Worm (Caenorhabditis elegans): ENCODE results near the gene imp-2.
A peak's percentile ranks its signal among the peaks of the same experiment; 100 is the strongest.

Gene imp-2

ce11 chrIV:11145929-11146339, 27.2 kb upstream of the imp-2 start:
- TF ChIP-seq efl-1 (optimal IDR thresholded peaks at IDR 0.05), result no peak
- TF ChIP-seq efl-1 (GFP tag; optimal IDR thresholded peaks at IDR 0.05 in 1 of 2), result peak; percentile 50 to 92
- peak in 1 of 3 experiments; percentile 35 for TF ChIP-seq dpl-1 (GFP tag; optimal IDR thresholded peaks at IDR 0.05)
- TF ChIP-seq rnt-1 (tag; optimal IDR thresholded peaks at IDR 0.05), result no peak
- TF ChIP-seq lin-35 (GFP tag; optimal IDR thresholded peaks at IDR 0.05), result peak in 1 of 2 experiments; percentile 20

ce11 chrIV:11143228-11143444, 24.4 kb upstream of the imp-2 start, which contains the start of gene F01G4.4:
Gene F01G4.4 (plus strand): TSS chrIV:11143345.
- TF ChIP-seq ztf-4 (tag; optimal IDR thresholded peaks at IDR 0.05) (no peak), unc-86 (tag; optimal IDR thresholded peaks at IDR 0.05) (no peak), F16B12.6 (tag; optimal IDR thresholded peaks at IDR 0.05) (no peak), ceh-8 (GFP tag; optimal IDR thresholded peaks at IDR 0.05) (no peak), nhr-28 (tag; optimal IDR thresholded peaks at IDR 0.05) (no peak), ceh-82 (tag; optimal IDR thresholded peaks at IDR 0.05) (no peak), mef-2 (tag; optimal IDR thresholded peaks at IDR 0.05) (no peak), sptf-1 (tag; optimal IDR thresholded peaks at IDR 0.05) (no peak), isw-1 (GFP tag; IDR thresholded peaks at IDR 0.05) (no peak), unc-130 (tag; optimal IDR thresholded peaks at IDR 0.05) (no peak), hpl-2 (GFP tag; optimal IDR thresholded peaks at IDR 0.05) (no peak), elt-3 (tag; optimal IDR thresholded peaks at IDR 0.05) (no peak), C34B4.2 (tag; optimal IDR thresholded peaks at IDR 0.05) (no peak), tbx-2 (tag; optimal IDR thresholded peaks at IDR 0.05) (no peak), nhr-77 (tag; optimal IDR thresholded peaks at IDR 0.05) (no peak)

- TF ChIP-seq tlp-1 (tag; optimal IDR thresholded peaks at IDR 0.05), result no peak
- peak; percentile 88 for TF ChIP-seq F16B12.6 (tag; optimal IDR thresholded peaks at IDR 0.05)
- TF ChIP-seq nhr-77 (tag; optimal IDR thresholded peaks at IDR 0.05), result no peak
- TF ChIP-seq lsy-2 (tag; optimal IDR thresholded peaks at IDR 0.05), result peak; percentile 80 to 86
- no peak for TF ChIP-seq ces-1 (GFP tag; optimal IDR thresholded peaks at IDR 0.05)
- no peak for TF ChIP-seq nhr-28 (tag; optimal IDR thresholded peaks at IDR 0.05)
- peak; percentile 78 for TF ChIP-seq xbp-1 (tag; optimal IDR thresholded peaks at IDR 0.05)
- TF ChIP-seq ceh-90 (tag; optimal IDR thresholded peaks at IDR 0.05), result no peak
- TF ChIP-seq rnt-1 (tag; optimal IDR thresholded peaks at IDR 0.05), result peak; percentile 18
- TF ChIP-seq lin-13 (GFP tag; optimal IDR thresholded peaks at IDR 0.05), result no peak
- peak; percentile 20 for TF ChIP-seq snpc-4 (tag; optimal IDR thresholded peaks at IDR 0.05)
- TF ChIP-seq pag-3 (tag; optimal IDR thresholded peaks at IDR 0.05; ENCODE audit: borderline replicate concordance, insufficient read depth), result no peak
- peak; percentile 94 to 95 for TF ChIP-seq lin-35 (GFP tag; optimal IDR thresholded peaks at IDR 0.05)
- TF ChIP-seq ceh-82 (tag; optimal IDR thresholded peaks at IDR 0.05), result peak in 2 of 3 experiments; percentile 12 to 41
- TF ChIP-seq vab-15 (tag; optimal IDR thresholded peaks at IDR 0.05), result no peak
- peak; percentile 32 for TF ChIP-seq nhr-90 (tag; optimal IDR thresholded peaks at IDR 0.05; ENCODE audit: poor library complexity)
- TF ChIP-seq nhr-237 (tag; optimal IDR thresholded peaks at IDR 0.05), result no peak
- TF ChIP-seq mef-2 (tag; optimal IDR thresholded peaks at IDR 0.05), result no peak
- TF ChIP-seq zag-1 (tag; optimal IDR thresholded peaks at IDR 0.05), result peak; percentile 58
- peak; percentile 92 to 95 (median 93) for TF ChIP-seq dpl-1 (GFP tag; optimal IDR thresholded peaks at IDR 0.05)
- TF ChIP-seq C34B4.2 (tag; optimal IDR thresholded peaks at IDR 0.05), result no peak
- no peak for TF ChIP-seq unc-86 (tag; optimal IDR thresholded peaks at IDR 0.05)
- TF ChIP-seq efl-1 (optimal IDR thresholded peaks at IDR 0.05), result peak; percentile 85 to 93
- TF ChIP-seq efl-1 (GFP tag; optimal IDR thresholded peaks at IDR 0.05 in 1 of 2), result peak; percentile 95 to 99
- TF ChIP-seq ceh-88 (GFP tag; IDR thresholded peaks at IDR 0.05), result no peak
- TF ChIP-seq blmp-1 (tag; optimal IDR thresholded peaks at IDR 0.05), result peak; percentile 27
- no peak for TF ChIP-seq sox-4 (tag; optimal IDR thresholded peaks at IDR 0.05)
- peak; percentile 18 for TF ChIP-seq lin-39 (tag; optimal IDR thresholded peaks at IDR 0.05)
- no peak for TF ChIP-seq unc-130 (tag; optimal IDR thresholded peaks at IDR 0.05)
- TF ChIP-seq elt-3 (tag; optimal IDR thresholded peaks at IDR 0.05), result no peak
- TF ChIP-seq mdl-1 (tag; optimal IDR thresholded peaks at IDR 0.05), result no peak
- no peak for TF ChIP-seq fos-1 (tag; optimal IDR thresholded peaks at IDR 0.05)
- no peak for TF ChIP-seq unc-98 (GFP tag; IDR thresholded peaks at IDR 0.05)
- TF ChIP-seq ztf-11 (tag; optimal IDR thresholded peaks at IDR 0.05), result no peak
- TF ChIP-seq nhr-85 (tag), result peak; percentile 68
- no peak for TF ChIP-seq ama-1 (optimal IDR thresholded peaks at IDR 0.05)
- TF ChIP-seq unc-62 (GFP tag; optimal IDR thresholded peaks at IDR 0.05), result no peak
- TF ChIP-seq sup-37 (GFP tag; optimal IDR thresholded peaks at IDR 0.05), result no peak
- TF ChIP-seq skn-1 (tag; optimal IDR thresholded peaks at IDR 0.05), result peak; percentile 56
- peak; percentile 71 for TF ChIP-seq nhr-47 (tag; optimal IDR thresholded peaks at IDR 0.05)
- TF ChIP-seq pax-3 (tag; optimal IDR thresholded peaks at IDR 0.05), result no peak
Observed at ce11 chrIV:11142314-11143227, 23.9 kb upstream of the imp-2 start, which contains the start of gene skih-2. Gene skih-2 (minus strand): TSS chrIV:11142364.
